Worm (Caenorhabditis elegans) whole organism, early embryonic: ENCODE results near the gene adt-1.

Experiments
- F13C5.2 ChIP-seq: sonication (generic microtip); optimal IDR thresholded peaks from 2 replicates; lab custom pipeline; 2017; ENCODE audit warnings: mild to moderate bottlenecking, missing genetic modification characterization, inconsistent platforms, missing compliant biosample characterization
- aly-1 ChIP-seq: sonication (generic microtip); optimal IDR thresholded peaks from 2 replicates; lab custom pipeline; 2016; ENCODE audit warnings: missing genetic modification characterization, missing compliant biosample characterization
- ama-1 ChIP-seq: fragments of 150-350 bp; optimal IDR thresholded peaks from 2 replicates; lab custom pipeline; 2014
- ceh-36 ChIP-seq: sonication (generic microtip); optimal IDR thresholded peaks from 2 replicates; lab custom pipeline; 2016; ENCODE audit warnings: missing genetic modification characterization, inconsistent platforms, missing compliant biosample characterization
- ets-7 ChIP-seq: sonication (generic microtip); optimal IDR thresholded peaks from 2 replicates; lab custom pipeline; 2016; ENCODE audit warnings: missing genotype, missing genetic modification characterization, missing compliant biosample characterization
- flt-1 ChIP-seq: fragments of 200-800 bp; sonication (Bioruptor generic); IDR thresholded peaks from 2 replicates; pipeline ENCODE4 v1.3.6; 2022; ENCODE audit warnings: missing genetic modification characterization, missing compliant biosample characterization
- hmbx-1 ChIP-seq: sonication (generic microtip); optimal IDR thresholded peaks from 2 replicates; lab custom pipeline; 2016; ENCODE audit warnings: mild to moderate bottlenecking, missing genetic modification characterization, missing compliant biosample characterization
- hmg-4 ChIP-seq: fragments of 200-800 bp; sonication (Bioruptor generic); optimal IDR thresholded peaks from 2 replicates; lab custom pipeline; 2018; ENCODE audit warnings: mild to moderate bottlenecking, missing genetic modification characterization, missing compliant biosample characterization
- hnd-1 ChIP-seq: sonication (generic microtip); optimal IDR thresholded peaks from 2 replicates; lab custom pipeline; 2016; ENCODE audit warnings: missing genetic modification characterization, missing compliant biosample characterization
- pes-1 ChIP-seq: fragments of 200-800 bp; sonication (Bioruptor generic); IDR thresholded peaks from 2 replicates; pipeline ENCODE4 v1.3.6; 2022; ENCODE audit warnings: missing genetic modification reagents, missing genetic modification characterization, missing compliant biosample characterization
- sea-1 ChIP-seq: fragments of 200-800 bp; sonication (Bioruptor generic); conservative IDR thresholded peaks from 2 replicates; pipeline ENCODE4 v1.3.6; 2022; ENCODE audit warnings: missing genetic modification characterization, missing compliant biosample characterization
- tbx-37 ChIP-seq: fragments of 200-800 bp; sonication (Bioruptor generic); conservative IDR thresholded peaks from 2 replicates; pipeline ENCODE4 v1.3.6; 2022; ENCODE audit warnings: missing genetic modification reagents, missing genetic modification characterization, missing compliant biosample characterization

DNA sequence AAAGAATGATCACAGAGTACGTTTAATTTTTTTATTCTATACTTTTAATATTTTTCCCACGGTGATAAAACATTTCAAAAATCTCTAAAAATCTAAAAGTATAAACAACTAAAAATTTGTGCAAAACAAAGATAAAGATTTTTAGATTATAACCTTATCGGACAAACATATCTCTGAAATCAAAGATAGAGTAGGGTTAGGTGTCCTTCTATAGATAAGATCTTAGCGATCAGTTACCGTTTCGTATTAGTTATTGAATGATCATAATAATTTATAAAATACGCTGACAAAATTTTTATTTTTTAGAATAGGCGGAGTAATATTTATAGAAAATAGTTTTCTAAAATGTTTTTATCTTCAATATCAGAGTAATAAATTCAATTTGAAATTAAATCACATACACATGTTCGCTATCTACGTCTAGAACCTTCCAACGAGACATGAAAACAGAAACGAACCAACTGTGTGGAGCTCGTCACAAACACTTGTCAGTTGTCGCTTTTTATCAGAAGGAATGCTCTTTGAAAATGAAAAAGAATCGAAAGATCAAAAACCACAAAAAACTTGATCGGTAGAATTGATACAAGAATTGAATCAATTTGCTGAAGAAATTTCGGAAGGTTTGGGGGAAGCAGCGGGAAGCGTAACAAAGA, 6.9 kb upstream of the adt-1 start:
- TF ChIP-seq aly-1 (tag; lab: Kevin White, UChicago) (no peak), F13C5.2 (tag; lab: Kevin White, UChicago) (no peak), flt-1 (GFP tag; lab: Robert Waterston, UW) (no peak), ama-1 (lab: Kevin White, UChicago) (no peak), hnd-1 (tag; lab: Kevin White, UChicago) (no peak), hmg-4 (no peak), tbx-37 (GFP tag; lab: Robert Waterston, UW) (no peak), hmbx-1 (tag; lab: Kevin White, UChicago) (no peak), pes-1 (GFP tag; lab: Robert Waterston, UW) (no peak), sea-1 (GFP tag; lab: Robert Waterston, UW) (no peak), ets-7 (tag; lab: Kevin White, UChicago) (no peak), ceh-36 (tag; lab: Kevin White, UChicago) (no peak)
